Fruit fly (Drosophila melanogaster) whole organism, embryonic: ENCODE results near the gene FipoQ.

ENCODE experiments used
- B-H2 ChIP-seq: fragments of 200-800 bp; sonication (Bioruptor generic); optimal IDR thresholded peaks from 2 replicates; lab custom pipeline; 2018; ENCODE audit warnings: missing biosample characterization, mild to moderate bottlenecking, missing genetic modification characterization
- BEAF-32 ChIP-seq: fragments of 200-800 bp; sonication (Bioruptor generic); optimal IDR thresholded peaks from 3 replicates; lab custom pipeline; 2017; ENCODE audit warnings: missing biosample characterization, missing genetic modification characterization, mild to moderate bottlenecking, moderate library complexity, missing genetic modification reagents
- Bgb ChIP-seq: fragments of 200-800 bp; sonication (Bioruptor generic); IDR thresholded peaks from 2 replicates; pipeline ENCODE4 v1.3.6; 2022; ENCODE audit warnings: missing biosample characterization, missing genetic modification characterization; ENCODE audit not compliant: partially characterized antibody
- CG10147 ChIP-seq: fragments of 200-800 bp; sonication (Bioruptor generic); optimal IDR thresholded peaks from 2 replicates; lab custom pipeline; 2019; ENCODE audit warnings: missing biosample characterization, mild to moderate bottlenecking, missing genetic modification characterization, moderate library complexity
- CG10267 ChIP-seq: fragments of 200-800 bp; sonication (Bioruptor generic); optimal IDR thresholded peaks from 2 replicates; lab custom pipeline; 2018; ENCODE audit warnings: missing biosample characterization, mild to moderate bottlenecking, missing genetic modification characterization, moderate library complexity
- CG10321 ChIP-seq: fragments of 200-800 bp; sonication (Bioruptor generic); IDR thresholded peaks from 2 replicates; pipeline ENCODE4 v1.3.6; 2022; ENCODE audit warnings: missing biosample characterization, missing genetic modification characterization
- CG11247 ChIP-seq: fragments of 200-800 bp; sonication (Bioruptor generic); IDR thresholded peaks from 2 replicates; pipeline ENCODE4 v1.3.6; 2022; ENCODE audit warnings: missing biosample characterization, missing genetic modification characterization
- CG11398 ChIP-seq: fragments of 200-800 bp; sonication (Bioruptor generic); optimal IDR thresholded peaks from 2 replicates; lab custom pipeline; 2016; ENCODE audit warnings: missing biosample characterization, missing genetic modification characterization
- CG11504 ChIP-seq: fragments of 200-800 bp; sonication (Bioruptor generic); optimal IDR thresholded peaks from 3 replicates; lab custom pipeline; 2019; ENCODE audit warnings: missing biosample characterization, mild to moderate bottlenecking, missing genetic modification characterization, moderate library complexity
- CG13424 ChIP-seq: fragments of 200-800 bp; sonication (Bioruptor generic); optimal IDR thresholded peaks from 2 replicates; lab custom pipeline; 2019; ENCODE audit warnings: missing biosample characterization, mild to moderate bottlenecking, missing genetic modification characterization, moderate library complexity
- CG13624 ChIP-seq: fragments of 200-800 bp; sonication (Bioruptor generic); optimal IDR thresholded peaks from 2 replicates; lab custom pipeline; 2016; ENCODE audit warnings: missing biosample characterization, missing genetic modification characterization
- CG17186 ChIP-seq: fragments of 200-800 bp; sonication (Bioruptor generic); optimal IDR thresholded peaks from 3 replicates; lab custom pipeline; 2017; ENCODE audit warnings: missing biosample characterization, missing genetic modification reagents, missing genetic modification characterization
- CG18764 ChIP-seq: fragments of 200-800 bp; sonication (Bioruptor generic); optimal IDR thresholded peaks from 3 replicates; lab custom pipeline; 2016; ENCODE audit warnings: missing biosample characterization, missing genetic modification characterization
- CG2116 ChIP-seq: fragments of 200-800 bp; sonication (Bioruptor generic); optimal IDR thresholded peaks from 3 replicates; lab custom pipeline; 2018; ENCODE audit warnings: missing biosample characterization, mild to moderate bottlenecking, missing genetic modification characterization
- CG31441 ChIP-seq: fragments of 200-800 bp; sonication (Bioruptor generic); IDR thresholded peaks from 2 replicates; pipeline ENCODE4 v1.3.6; 2022; ENCODE audit warnings: missing biosample characterization, missing genetic modification characterization
- CG32532 ChIP-seq: fragments of 200-800 bp; sonication (Bioruptor generic); IDR thresholded peaks from 2 replicates; pipeline ENCODE4 v1.3.6; 2022; ENCODE audit warnings: missing biosample characterization, missing genetic modification characterization
- CG3847 ChIP-seq: fragments of 200-800 bp; sonication (Bioruptor generic); IDR thresholded peaks from 2 replicates; pipeline ENCODE4 v1.3.6; 2022; ENCODE audit warnings: missing biosample characterization, missing genetic modification characterization
- CG42726 ChIP-seq: fragments of 200-800 bp; sonication (Bioruptor generic); IDR thresholded peaks from 2 replicates; pipeline ENCODE4 v1.3.6; 2022; ENCODE audit warnings: missing biosample characterization, missing genetic modification characterization; ENCODE audit not compliant: partially characterized antibody
- CG43689 ChIP-seq: fragments of 200-800 bp; sonication (Bioruptor generic); IDR thresholded peaks from 2 replicates; pipeline ENCODE4 v1.3.6; 2022; ENCODE audit warnings: missing biosample characterization, missing genetic modification characterization
- CG4730 ChIP-seq: fragments of 200-800 bp; sonication (Bioruptor generic); IDR thresholded peaks from 2 replicates; pipeline ENCODE4 v1.3.6; 2022; ENCODE audit warnings: missing biosample characterization, missing genetic modification characterization
- CG6175 ChIP-seq: fragments of 200-800 bp; sonication (Bioruptor generic); IDR thresholded peaks from 3 replicates; pipeline ENCODE4 v1.3.6; 2022; ENCODE audit warnings: missing biosample characterization, missing genetic modification characterization
- CG9437 ChIP-seq: fragments of 200-800 bp; sonication (Bioruptor generic); optimal IDR thresholded peaks from 2 replicates; lab custom pipeline; 2018; ENCODE audit warnings: missing biosample characterization, mild to moderate bottlenecking, missing genetic modification characterization
- CTCF ChIP-seq: fragments of 200-800 bp; sonication (Bioruptor generic); optimal IDR thresholded peaks from 2 replicates; lab custom pipeline; 2017; ENCODE audit warnings: missing biosample characterization, mild to moderate bottlenecking, missing genetic modification characterization, moderate library complexity
- CoRest ChIP-seq: fragments of 200-800 bp; sonication (Bioruptor generic); optimal IDR thresholded peaks from 3 replicates; lab custom pipeline; 2018; ENCODE audit warnings: missing biosample characterization, mild to moderate bottlenecking, missing genetic modification characterization, moderate library complexity
- Dad ChIP-seq: fragments of 200-800 bp; sonication (Bioruptor generic); optimal IDR thresholded peaks from 3 replicates; lab custom pipeline; 2016; ENCODE audit warnings: missing biosample characterization, missing genetic modification characterization
- Doc3 ChIP-seq: fragments of 200-800 bp; sonication (Bioruptor generic); IDR thresholded peaks from 3 replicates; pipeline ENCODE4 v1.3.6; 2022; ENCODE audit warnings: missing biosample characterization, missing genetic modification characterization; ENCODE audit not compliant: partially characterized antibody
- Fer2 ChIP-seq: fragments of 200-800 bp; sonication (Bioruptor generic); optimal IDR thresholded peaks from 2 replicates; lab custom pipeline; 2018; ENCODE audit warnings: missing biosample characterization, mild to moderate bottlenecking, missing genetic modification characterization, moderate library complexity
- Gug ChIP-seq: fragments of 200-800 bp; sonication (Bioruptor generic); IDR thresholded peaks from 4 replicates; pipeline ENCODE4 v1.3.6; 2022; ENCODE audit warnings: missing biosample characterization, missing genetic modification characterization
- MBD-R2 ChIP-seq: fragments of 200-800 bp; sonication (Bioruptor generic); IDR thresholded peaks from 2 replicates; pipeline ENCODE4 v1.3.6; 2022; ENCODE audit warnings: missing biosample characterization, missing genetic modification characterization
- Nf-YA ChIP-seq: fragments of 200-800 bp; sonication (Bioruptor generic); IDR thresholded peaks from 2 replicates; pipeline ENCODE4 v1.3.6; 2022; ENCODE audit warnings: missing biosample characterization, missing genetic modification characterization
- Opbp ChIP-seq: fragments of 200-800 bp; sonication (Bioruptor generic); IDR thresholded peaks from 3 replicates; pipeline ENCODE4 v1.3.6; 2022; ENCODE audit warnings: missing biosample characterization, missing genetic modification characterization; ENCODE audit not compliant: partially characterized antibody
- Trl ChIP-seq, 3 experiments: fragments of >200 bp in 2 of 3; fragments of 200-800 bp in 1 of 3; sonication (Bioruptor generic) in 1 of 3; optimal IDR thresholded peaks; 2 replicates in 1 of 3; 3 replicates in 2 of 3; lab custom pipeline; 2016 to 2017; ENCODE audit warnings: missing biosample characterization in 1 of 3, missing genetic modification characterization in 1 of 3
- bigmax ChIP-seq: fragments of 200-800 bp; sonication (Bioruptor generic); optimal IDR thresholded peaks from 2 replicates; lab custom pipeline; 2018; ENCODE audit warnings: missing biosample characterization, mild to moderate bottlenecking, missing genetic modification characterization
- cas ChIP-seq: fragments of 200-800 bp; sonication (Bioruptor generic); IDR thresholded peaks from 2 replicates; pipeline ENCODE4 v1.3.6; 2022; ENCODE audit warnings: missing biosample characterization, missing genetic modification characterization
- caup ChIP-seq: fragments of 200-800 bp; sonication (Bioruptor generic); optimal IDR thresholded peaks from 3 replicates; lab custom pipeline; 2017; ENCODE audit warnings: missing biosample characterization, mild to moderate bottlenecking, missing genetic modification characterization, moderate library complexity; ENCODE audit not compliant: severe bottlenecking
- crp ChIP-seq, 2 experiments: fragments of 200-800 bp; sonication (Bioruptor generic); optimal IDR thresholded peaks; 2 replicates in 1 of 2; 3 replicates in 1 of 2; lab custom pipeline; 2017; ENCODE audit warnings: missing biosample characterization in 2 of 2, missing genetic modification characterization in 2 of 2, mild to moderate bottlenecking in 1 of 2, moderate library complexity in 1 of 2
- cwo ChIP-seq: fragments of 200-800 bp; sonication (Bioruptor generic); optimal IDR thresholded peaks from 3 replicates; lab custom pipeline; 2017; ENCODE audit warnings: missing biosample characterization, missing genetic modification characterization, mild to moderate bottlenecking, moderate library complexity, missing genetic modification reagents
- her ChIP-seq: fragments of 200-800 bp; sonication (Bioruptor generic); optimal IDR thresholded peaks from 2 replicates; lab custom pipeline; 2016; ENCODE audit warnings: missing biosample characterization, missing genetic modification characterization
- inv ChIP-seq: fragments of 200-800 bp; sonication (Bioruptor generic); IDR thresholded peaks from 2 replicates; pipeline ENCODE4 v1.3.6; 2022; ENCODE audit warnings: missing biosample characterization, missing genetic modification characterization; ENCODE audit not compliant: partially characterized antibody
- nmo ChIP-seq: fragments of 200-800 bp; sonication (Bioruptor generic); optimal IDR thresholded peaks from 2 replicates; lab custom pipeline; 2018; ENCODE audit warnings: missing biosample characterization, mild to moderate bottlenecking, missing genetic modification characterization, moderate library complexity
- psq ChIP-seq: fragments of 200-800 bp; sonication (Bioruptor generic); optimal IDR thresholded peaks from 2 replicates; lab custom pipeline; 2017; ENCODE audit warnings: missing biosample characterization, missing genetic modification characterization
- sens ChIP-seq: fragments of 200-800 bp; sonication (Bioruptor generic); peaks from one replicate; lab custom pipeline; 2016; ENCODE audit warnings: missing biosample characterization, missing genetic modification characterization
- sug ChIP-seq: fragments of 200-800 bp; optimal IDR thresholded peaks from 2 replicates; lab custom pipeline; 2019; ENCODE audit warnings: missing biosample characterization, mild to moderate bottlenecking, missing genetic modification characterization, moderate library complexity
- trh ChIP-seq: fragments of 200-800 bp; sonication (Bioruptor generic); optimal IDR thresholded peaks from 2 replicates; lab custom pipeline; 2016; ENCODE audit warnings: missing biosample characterization, missing genetic modification characterization
- vnd ChIP-seq: fragments of 200-800 bp; sonication (Bioruptor generic); IDR thresholded peaks from 3 replicates; pipeline ENCODE4 v1.3.6; 2022; ENCODE audit warnings: missing biosample characterization, missing genetic modification characterization; ENCODE audit not compliant: partially characterized antibody
- z ChIP-seq: fragments of 200-800 bp; sonication (Bioruptor generic); IDR thresholded peaks from 3 replicates; pipeline ENCODE4 v1.3.6; 2022; ENCODE audit warnings: missing biosample characterization, missing genetic modification characterization

Gene FipoQ

dm6 chr3R:29496315-29496714 is 1.7 kb downstream of the FipoQ start (continued):
- TF ChIP-seq nmo (GFP tag; lab: Kevin White, UChicago) (peak; percentile 12), crp (GFP tag; optimal IDR thresholded peaks at IDR 0.05; lab: Kevin White, UChicago) (peak in 1 of 2 experiments; percentile 10), cwo (GFP tag; lab: Kevin White, UChicago) (no peak), CG32532 (GFP tag; lab: Robert Waterston, UW) (no peak), Opbp (GFP tag; lab: Robert Waterston, UW) (0 out of 3 replicates have a peak, but pooled peaks have one; percentile 17), Bgb (GFP tag; lab: Robert Waterston, UW) (0 out of 2 replicates have a peak, but pooled peaks have one; percentile 12), Trl (optimal IDR thresholded peaks at IDR 0.05; lab: Kevin White, UChicago) (peak in 1 of 2 experiments; percentile 25), Trl (GFP tag; optimal IDR thresholded peaks at IDR 0.05; lab: Kevin White, UChicago) (no peak), z (GFP tag; lab: Robert Waterston, UW) (peak; percentile 94), CG31441 (GFP tag; lab: Robert Waterston, UW) (no peak), CG11504 (tag; lab: Kevin White, UChicago) (no peak), CG43689 (GFP tag; lab: Robert Waterston, UW) (no peak)

- no peak for TF ChIP-seq CG9437 (GFP tag; lab: Kevin White, UChicago)
- no peak for TF ChIP-seq Opbp (GFP tag; lab: Robert Waterston, UW)
- TF ChIP-seq CG11398 (GFP tag; lab: Kevin White, UChicago) = no peak
- TF ChIP-seq CTCF (GFP tag; lab: Kevin White, UChicago) = no peak
- no peak for TF ChIP-seq sug
- TF ChIP-seq CG6175 (GFP tag; lab: Robert Waterston, UW) = no peak
- no peak for TF ChIP-seq CG10147 (GFP tag; lab: Kevin White, UChicago)
- TF ChIP-seq Dad (GFP tag; lab: Kevin White, UChicago) = no peak
- no peak for TF ChIP-seq Fer2 (tag; lab: Kevin White, UChicago)
- TF ChIP-seq CG13624 (GFP tag; lab: Kevin White, UChicago) = no peak
- TF ChIP-seq Nf-YA (GFP tag; lab: Robert Waterston, UW) = no peak
- TF ChIP-seq inv (GFP tag; lab: Robert Waterston, UW) = no peak
- TF ChIP-seq CG42726 (GFP tag; lab: Robert Waterston, UW) = no peak
- TF ChIP-seq BEAF-32 (GFP tag; lab: Kevin White, UChicago) = no peak
- TF ChIP-seq CG18764 (GFP tag; lab: Kevin White, UChicago) = no peak
These were observed 8.4 kb downstream of the FipoQ start for dm6 chr3R:29502978-29503377.

- TF ChIP-seq CG13424 (tag; lab: Kevin White, UChicago) (no peak), CoRest (peak; percentile 20), CG11247 (GFP tag; lab: Robert Waterston, UW) (no peak), Doc3 (GFP tag; lab: Robert Waterston, UW) (peak; percentile 65), bigmax (GFP tag; lab: Kevin White, UChicago) (no peak), MBD-R2 (GFP tag; lab: Robert Waterston, UW) (peak; percentile 83), CG17186 (peak; percentile 69), caup (GFP tag; lab: Kevin White, UChicago) (no peak), CG3847 (GFP tag; lab: Robert Waterston, UW) (peak; percentile 44), psq (peak; percentile 97), sens (GFP tag; lab: Kevin White, UChicago) (peak; percentile 76), trh (GFP tag; lab: Kevin White, UChicago) (no peak), cas (0 out of 2 replicates have a peak, but pooled peaks have one; percentile 28), CG2116 (GFP tag; lab: Kevin White, UChicago) (peak; percentile 90), Gug (no peak), CG4730 (GFP tag; lab: Robert Waterston, UW) (no peak), vnd (GFP tag; lab: Robert Waterston, UW) (peak; percentile 81), B-H2 (GFP tag; lab: Kevin White, UChicago) (no peak), her (peak; percentile 42), CG10267 (peak; percentile 94), CG10321 (GFP tag; lab: Robert Waterston, UW) (no peak)
These were observed 9.0 kb downstream of the FipoQ start, which contains the start of gene Trc8 for dm6 chr3R:29503406-29504116. TSS of gene Trc8 (minus strand) at chr3R:29503797.
